Worm (Caenorhabditis elegans) whole organism, L1 larva: ENCODE data around the gene F38A5.22.
A peak's percentile ranks its signal among the peaks of the same experiment; 100 is the strongest.

Experiments used
- C04F5.9 ChIP-seq: sonication (generic microtip); optimal IDR thresholded peaks from 2 replicates; lab custom pipeline; 2016; ENCODE audit warnings: missing genetic modification characterization, missing compliant biosample characterization
- C16A3.4 ChIP-seq: fragments of 150-350 bp; optimal IDR thresholded peaks from 2 replicates; lab custom pipeline; 2014; ENCODE audit warnings: missing biosample characterization, missing genetic modification characterization
- C34B4.2 ChIP-seq: sonication (generic microtip); optimal IDR thresholded peaks from 2 replicates; lab custom pipeline; 2017; ENCODE audit warnings: mild to moderate bottlenecking, missing genetic modification characterization, missing compliant biosample characterization
- F16B12.6 ChIP-seq: fragments of 150-350 bp; optimal IDR thresholded peaks from 2 replicates; lab custom pipeline; 2014; ENCODE audit warnings: missing biosample characterization, missing genetic modification characterization
- alr-1 ChIP-seq: fragments of 200-800 bp; sonication (Bioruptor generic); optimal IDR thresholded peaks from 2 replicates; lab custom pipeline; 2018; ENCODE audit warnings: borderline replicate concordance, mild to moderate bottlenecking, missing genetic modification characterization, missing compliant biosample characterization
- aly-2 ChIP-seq: fragments of 150-350 bp; optimal IDR thresholded peaks from 2 replicates; lab custom pipeline; 2014; ENCODE audit warnings: missing biosample characterization, missing genetic modification characterization
- ceh-63 ChIP-seq: fragments of 200-800 bp; sonication (Bioruptor generic); optimal IDR thresholded peaks from 2 replicates; lab custom pipeline; 2018; ENCODE audit warnings: mild to moderate bottlenecking, missing genetic modification characterization, missing compliant biosample characterization
- ceh-8 ChIP-seq: fragments of 200-800 bp; sonication (Bioruptor generic); optimal IDR thresholded peaks from 2 replicates; lab custom pipeline; 2018; ENCODE audit warnings: mild to moderate bottlenecking, missing genetic modification characterization, moderate library complexity, missing compliant biosample characterization
- ceh-82 ChIP-seq, 3 experiments: fragments of 150-350 bp in 1 of 3; sonication (generic microtip) in 2 of 3; optimal IDR thresholded peaks; 2 replicates each; lab custom pipeline; 2014 to 2017; ENCODE audit warnings: missing biosample characterization in 3 of 3, missing genetic modification characterization in 3 of 3
- ceh-88 ChIP-seq: fragments of 200-800 bp; sonication (Bioruptor generic); IDR thresholded peaks from 2 replicates; pipeline ENCODE4 v1.3.6; 2022; ENCODE audit warnings: missing genetic modification characterization, missing compliant biosample characterization
- ceh-90 ChIP-seq: sonication (generic microtip); optimal IDR thresholded peaks from 2 replicates; lab custom pipeline; 2016; ENCODE audit warnings: missing genetic modification characterization, missing compliant biosample characterization
- ces-1 ChIP-seq: fragments of 150-350 bp; optimal IDR thresholded peaks from 2 replicates; lab custom pipeline; 2014; ENCODE audit warnings: missing biosample characterization, missing genetic modification reagents, missing genetic modification characterization
- dpl-1 ChIP-seq, 3 experiments: fragments of 150-350 bp in 2 of 3; sonication (generic microtip) in 1 of 3; optimal IDR thresholded peaks; 2 replicates each; lab custom pipeline; 2014 to 2017; ENCODE audit warnings: missing biosample characterization in 3 of 3, missing genetic modification characterization in 3 of 3, missing genetic modification reagents in 3 of 3
- efl-1 ChIP-seq, 4 experiments: fragments of 150-350 bp; optimal IDR thresholded peaks in 3 of 4; peaks in 1 of 4; 1 replicate in 1 of 4; 2 replicates in 3 of 4; lab custom pipeline; 2014; ENCODE audit warnings: missing biosample characterization in 2 of 4, missing genetic modification characterization in 2 of 4, missing genetic modification reagents in 2 of 4
- egl-27 ChIP-seq, 2 experiments: fragments of 150-350 bp in 1 of 2; sonication (generic microtip); optimal IDR thresholded peaks; 3 replicates each; lab custom pipeline; 2017 to 2018; ENCODE audit warnings: missing biosample characterization in 2 of 2, missing genetic modification characterization in 2 of 2, missing genetic modification reagents in 2 of 2
- elt-3 ChIP-seq, 6 experiments: fragments of 150-350 bp in 1 of 6; sonication (generic microtip); optimal IDR thresholded peaks; 2 replicates each; lab custom pipeline; 2017 to 2018; ENCODE audit warnings: missing biosample characterization in 6 of 6, missing genetic modification characterization in 6 of 6, inconsistent platforms in 1 of 6
- fkh-4 ChIP-seq: sonication (generic microtip); optimal IDR thresholded peaks from 2 replicates; lab custom pipeline; 2016; ENCODE audit warnings: missing compliant biosample characterization, missing genetic modification characterization, borderline replicate concordance
- fkh-8 ChIP-seq: sonication (generic microtip); optimal IDR thresholded peaks from 2 replicates; lab custom pipeline; 2016; ENCODE audit warnings: mild to moderate bottlenecking, missing genetic modification characterization, missing compliant biosample characterization
- fos-1 ChIP-seq: fragments of 150-350 bp; optimal IDR thresholded peaks from 2 replicates; lab custom pipeline; 2014; ENCODE audit warnings: missing biosample characterization, missing genetic modification characterization
- grh-1 ChIP-seq: fragments of 200-800 bp; sonication (Bioruptor generic); IDR thresholded peaks from 2 replicates; pipeline ENCODE4 v1.3.6; 2022; ENCODE audit warnings: missing genetic modification reagents, missing genetic modification characterization, missing compliant biosample characterization
- hlh-4 ChIP-seq: sonication (generic microtip); optimal IDR thresholded peaks from 2 replicates; lab custom pipeline; 2016; ENCODE audit warnings: mild to moderate bottlenecking, missing genetic modification characterization, missing compliant biosample characterization
- irx-1 ChIP-seq: sonication (generic microtip); optimal IDR thresholded peaks from 2 replicates; lab custom pipeline; 2016; ENCODE audit warnings: missing genetic modification characterization, missing compliant biosample characterization
- jun-1 ChIP-seq: fragments of 150-350 bp; optimal IDR thresholded peaks from 2 replicates; lab custom pipeline; 2014; ENCODE audit warnings: missing biosample characterization, missing genetic modification reagents, missing genetic modification characterization
- lin-14 ChIP-seq: fragments of 200-800 bp; sonication (Bioruptor generic); optimal IDR thresholded peaks from 2 replicates; lab custom pipeline; 2018; ENCODE audit warnings: mild to moderate bottlenecking, missing genetic modification characterization, moderate library complexity, missing compliant biosample characterization
- lin-15B ChIP-seq: fragments of 150-350 bp; sonication (generic microtip); optimal IDR thresholded peaks from 3 replicates; lab custom pipeline; 2014; ENCODE audit warnings: missing biosample characterization, missing genetic modification characterization
- lir-3 ChIP-seq: sonication (generic microtip); optimal IDR thresholded peaks from 2 replicates; lab custom pipeline; 2016; ENCODE audit warnings: mild to moderate bottlenecking, missing genetic modification characterization, moderate library complexity, missing compliant biosample characterization; ENCODE audit not compliant: poor library complexity
- lsy-2 ChIP-seq, 2 experiments: fragments of 150-350 bp; optimal IDR thresholded peaks; 2 replicates each; lab custom pipeline; 2014; ENCODE audit warnings: missing biosample characterization in 2 of 2, missing genetic modification characterization in 2 of 2
- mab-9 ChIP-seq: fragments of 200-800 bp; sonication (Bioruptor generic); IDR thresholded peaks from 2 replicates; pipeline ENCODE4 v1.3.6; 2022; ENCODE audit warnings: missing genetic modification reagents, missing genetic modification characterization, missing compliant biosample characterization
- mdl-1 ChIP-seq, 2 experiments: fragments of 150-350 bp; optimal IDR thresholded peaks; 2 replicates each; lab custom pipeline; 2014 to 2017; ENCODE audit warnings: missing biosample characterization in 2 of 2, missing genetic modification characterization in 2 of 2, inconsistent platforms in 1 of 2
- mep-1 ChIP-seq: fragments of 150-350 bp; optimal IDR thresholded peaks from 2 replicates; lab custom pipeline; 2014; ENCODE audit warnings: missing biosample characterization, missing genetic modification characterization
- nhr-11 ChIP-seq: fragments of 150-350 bp; optimal IDR thresholded peaks from 2 replicates; lab custom pipeline; 2014; ENCODE audit warnings: missing biosample characterization, missing genetic modification characterization
- nhr-12 ChIP-seq: sonication (generic microtip); optimal IDR thresholded peaks from 2 replicates; lab custom pipeline; 2017; ENCODE audit warnings: missing biosample characterization, missing genetic modification characterization
- nhr-237 ChIP-seq: fragments of 150-350 bp; optimal IDR thresholded peaks from 2 replicates; lab custom pipeline; 2014; ENCODE audit warnings: missing biosample characterization, missing genetic modification characterization
- nhr-28 ChIP-seq: fragments of 150-350 bp; optimal IDR thresholded peaks from 2 replicates; lab custom pipeline; 2014; ENCODE audit warnings: missing biosample characterization, missing genetic modification characterization
- nhr-47 ChIP-seq: sonication (generic microtip); optimal IDR thresholded peaks from 2 replicates; lab custom pipeline; 2016; ENCODE audit warnings: mild to moderate bottlenecking, missing genetic modification characterization, moderate library complexity, missing compliant biosample characterization
- nhr-71 ChIP-seq: sonication (generic microtip); optimal IDR thresholded peaks from 2 replicates; lab custom pipeline; 2016; ENCODE audit warnings: mild to moderate bottlenecking, missing genetic modification characterization, moderate library complexity, missing compliant biosample characterization
- nhr-77 ChIP-seq: fragments of 150-350 bp; optimal IDR thresholded peaks from 2 replicates; lab custom pipeline; 2014; ENCODE audit warnings: missing biosample characterization, missing genetic modification characterization
- pag-3 ChIP-seq: sonication (generic microtip); optimal IDR thresholded peaks from 2 replicates; lab custom pipeline; 2017; ENCODE audit warnings: missing genetic modification characterization, mild to moderate bottlenecking, missing compliant biosample characterization, antibody characterized with exemption, borderline replicate concordance; ENCODE audit not compliant: insufficient read depth
- pax-3 ChIP-seq: fragments of 200-800 bp; sonication (Bioruptor generic); optimal IDR thresholded peaks from 2 replicates; lab custom pipeline; 2018; ENCODE audit warnings: mild to moderate bottlenecking, missing genetic modification characterization, moderate library complexity, missing compliant biosample characterization
- rnt-1 ChIP-seq: sonication (generic microtip); optimal IDR thresholded peaks from 2 replicates; lab custom pipeline; 2016; ENCODE audit warnings: mild to moderate bottlenecking, missing genetic modification characterization, moderate library complexity, missing compliant biosample characterization
- skn-1 ChIP-seq: fragments of 150-350 bp; optimal IDR thresholded peaks from 2 replicates; lab custom pipeline; 2014; ENCODE audit warnings: missing biosample characterization, missing genetic modification characterization
- snpc-4 ChIP-seq: fragments of 150-350 bp; optimal IDR thresholded peaks from 2 replicates; lab custom pipeline; 2014; ENCODE audit warnings: missing biosample characterization, missing genetic modification characterization
- snu-23 ChIP-seq: sonication (generic microtip); optimal IDR thresholded peaks from 2 replicates; lab custom pipeline; 2016; ENCODE audit warnings: missing genetic modification characterization, missing compliant biosample characterization
- sox-4 ChIP-seq: sonication (generic microtip); optimal IDR thresholded peaks from 2 replicates; lab custom pipeline; 2016; ENCODE audit warnings: missing genetic modification characterization, missing compliant biosample characterization
- sptf-1 ChIP-seq: fragments of 150-350 bp; optimal IDR thresholded peaks from 2 replicates; lab custom pipeline; 2014; ENCODE audit warnings: missing biosample characterization, missing genetic modification characterization
- sup-37 ChIP-seq: fragments of 200-800 bp; sonication (Bioruptor generic); optimal IDR thresholded peaks from 2 replicates; lab custom pipeline; 2018; ENCODE audit warnings: mild to moderate bottlenecking, missing genetic modification characterization, missing compliant biosample characterization
- unc-130 ChIP-seq: fragments of 150-350 bp; optimal IDR thresholded peaks from 2 replicates; lab custom pipeline; 2017; ENCODE audit warnings: missing biosample characterization, missing genetic modification characterization, inconsistent platforms
- unc-30 ChIP-seq: sonication (generic microtip); optimal IDR thresholded peaks from 2 replicates; lab custom pipeline; 2017; ENCODE audit warnings: missing biosample characterization, missing genetic modification characterization
- unc-62 ChIP-seq: fragments of 150-350 bp; optimal IDR thresholded peaks from 2 replicates; lab custom pipeline; 2014; ENCODE audit warnings: missing biosample characterization, missing genetic modification reagents, missing genetic modification characterization
- unc-98 ChIP-seq: fragments of 200-800 bp; sonication (Bioruptor generic); IDR thresholded peaks from 2 replicates; pipeline ENCODE4 v1.3.6; 2022; ENCODE audit warnings: missing genetic modification characterization, missing compliant biosample characterization
- xbp-1 ChIP-seq: sonication (generic microtip); optimal IDR thresholded peaks from 2 replicates; lab custom pipeline; 2016; ENCODE audit warnings: missing genetic modification characterization, missing compliant biosample characterization
- zip-4 ChIP-seq: fragments of 200-800 bp; sonication (Bioruptor generic); optimal IDR thresholded peaks from 2 replicates; lab custom pipeline; 2018; ENCODE audit warnings: mild to moderate bottlenecking, missing genetic modification characterization, moderate library complexity, missing compliant biosample characterization
- ztf-4 ChIP-seq: fragments of 150-350 bp; optimal IDR thresholded peaks from 2 replicates; lab custom pipeline; 2014; ENCODE audit warnings: missing biosample characterization, missing genetic modification characterization

Gene F38A5.22

DNA sequence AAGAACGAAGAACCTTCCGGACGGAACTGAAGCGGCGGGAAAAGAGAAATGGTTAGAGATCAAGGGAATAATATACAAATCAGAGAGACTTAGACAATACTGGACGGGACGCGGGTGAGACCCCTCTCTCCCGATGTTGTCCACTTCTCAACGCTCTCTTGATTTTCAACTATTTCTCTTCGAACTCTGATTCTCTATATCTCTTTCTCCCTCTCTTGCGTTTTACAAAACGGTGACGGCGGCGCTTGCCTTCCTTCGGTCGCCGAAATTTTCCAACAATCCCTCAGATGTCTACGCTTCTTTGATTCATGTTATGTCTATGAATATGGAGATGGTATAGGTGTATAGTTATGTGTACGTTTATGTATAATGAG lies 19.0 kb downstream of the F38A5.22 start:
- TF ChIP-seq C04F5.9 (no peak), nhr-28 (tag; lab: Kevin White, UChicago) (no peak), fkh-8 (tag; lab: Kevin White, UChicago) (no peak), unc-62 (GFP tag; lab: Kevin White, UChicago) (no peak), unc-30 (tag; lab: Kevin White, UChicago) (no peak), pax-3 (no peak), C34B4.2 (no peak), nhr-47 (peak; percentile 47), ceh-63 (GFP tag; lab: Kevin White, UChicago) (no peak), elt-3 (tag; optimal IDR thresholded peaks at IDR 0.05; lab: Kevin White, UChicago) (peak in 2 of 6 experiments; percentile 18 to 28), sptf-1 (tag; lab: Kevin White, UChicago) (no peak), ceh-88 (GFP tag; lab: Robert Waterston, UW) (no peak), lin-15B (no peak), nhr-77 (tag; lab: Kevin White, UChicago) (peak; percentile 8), unc-130 (no peak), skn-1 (tag; lab: Kevin White, UChicago) (no peak), lir-3 (peak; percentile 4), snpc-4 (tag; lab: Kevin White, UChicago) (no peak), F16B12.6 (no peak), sox-4 (tag; lab: Kevin White, UChicago) (no peak), C16A3.4 (tag; lab: Kevin White, UChicago) (peak; percentile 49), nhr-71 (peak; percentile 77), ceh-90 (tag; lab: Kevin White, UChicago) (no peak), aly-2 (tag; lab: Kevin White, UChicago) (no peak), rnt-1 (tag; lab: Kevin White, UChicago) (peak; percentile 59), unc-98 (no peak), sup-37 (GFP tag; lab: Kevin White, UChicago) (no peak), ces-1 (no peak), mep-1 (tag; lab: Kevin White, UChicago) (peak; percentile 76), nhr-12 (tag; lab: Kevin White, UChicago) (no peak), zip-4 (GFP tag; lab: Kevin White, UChicago) (no peak), pag-3 (tag; lab: Kevin White, UChicago) (no peak), dpl-1 (GFP tag; optimal IDR thresholded peaks at IDR 0.05; lab: Kevin White, UChicago) (peak; percentile 36 to 48 (median 45)), xbp-1 (tag; lab: Kevin White, UChicago) (peak; percentile 46), alr-1 (tag; lab: Kevin White, UChicago) (no peak), ztf-4 (tag; lab: Kevin White, UChicago) (peak; percentile 4), irx-1 (tag; lab: Kevin White, UChicago) (no peak), grh-1 (GFP tag; lab: Robert Waterston, UW) (no peak), lsy-2 (tag; optimal IDR thresholded peaks at IDR 0.05; lab: Kevin White, UChicago) (peak; percentile 51 to 63), jun-1 (no peak), efl-1 (optimal IDR thresholded peaks at IDR 0.05; lab: Kevin White, UChicago) (peak; percentile 61 to 67), efl-1 (GFP tag; optimal IDR thresholded peaks at IDR 0.05 in 1 of 2; lab: Kevin White, UChicago) (peak; percentile 0 to 87), egl-27 (tag; optimal IDR thresholded peaks at IDR 0.05; lab: Kevin White, UChicago) (no peak), lin-14 (GFP tag; lab: Kevin White, UChicago) (peak; percentile 80), ceh-82 (tag; optimal IDR thresholded peaks at IDR 0.05; lab: Kevin White, UChicago) (peak; percentile 2 to 13 (median 7)), ceh-8 (GFP tag; lab: Kevin White, UChicago) (no peak), fos-1 (tag; lab: Kevin White, UChicago) (no peak), fkh-4 (no peak), nhr-237 (tag; lab: Kevin White, UChicago) (no peak), snu-23 (peak; percentile 78), mdl-1 (tag; optimal IDR thresholded peaks at IDR 0.05; lab: Kevin White, UChicago) (peak in 1 of 2 experiments; percentile 30), mab-9 (GFP tag; lab: Robert Waterston, UW) (no peak), nhr-11 (tag; lab: Kevin White, UChicago) (no peak), hlh-4 (tag; lab: Kevin White, UChicago) (no peak)
